Worm (Caenorhabditis elegans) whole organism, L1 larva: ENCODE measurements around the gene acs-6.

Source experiments
- dpl-1 ChIP-seq, 3 experiments: fragments of 150-350 bp in 2 of 3; sonication (generic microtip) in 1 of 3; optimal IDR thresholded peaks; 2 replicates each; lab custom pipeline; 2014 to 2017; ENCODE audit warnings: missing biosample characterization in 3 of 3, missing genetic modification characterization in 3 of 3, missing genetic modification reagents in 3 of 3
- lin-13 ChIP-seq: fragments of 150-350 bp; optimal IDR thresholded peaks from 2 replicates; lab custom pipeline; 2014; ENCODE audit warnings: missing biosample characterization, missing genetic modification reagents, missing genetic modification characterization
- lsy-2 ChIP-seq, 2 experiments: fragments of 150-350 bp; optimal IDR thresholded peaks; 2 replicates each; lab custom pipeline; 2014; ENCODE audit warnings: missing biosample characterization in 2 of 2, missing genetic modification characterization in 2 of 2
- mdl-1 ChIP-seq, 2 experiments: fragments of 150-350 bp; optimal IDR thresholded peaks; 2 replicates each; lab custom pipeline; 2014 to 2017; ENCODE audit warnings: missing biosample characterization in 2 of 2, missing genetic modification characterization in 2 of 2, inconsistent platforms in 1 of 2
- nhr-77 ChIP-seq: fragments of 150-350 bp; optimal IDR thresholded peaks from 2 replicates; lab custom pipeline; 2014; ENCODE audit warnings: missing biosample characterization, missing genetic modification characterization
- nhr-84 ChIP-seq: sonication (generic microtip); optimal IDR thresholded peaks from 2 replicates; lab custom pipeline; 2017; ENCODE audit warnings: missing biosample characterization, missing genetic modification characterization
- pqm-1 ChIP-seq: sonication (generic microtip); optimal IDR thresholded peaks from 3 replicates; lab custom pipeline; 2017; ENCODE audit warnings: missing biosample characterization, missing genetic modification characterization
- tlp-1 ChIP-seq: fragments of 150-350 bp; optimal IDR thresholded peaks from 2 replicates; lab custom pipeline; 2014; ENCODE audit warnings: missing biosample characterization, missing genetic modification characterization

DNA sequence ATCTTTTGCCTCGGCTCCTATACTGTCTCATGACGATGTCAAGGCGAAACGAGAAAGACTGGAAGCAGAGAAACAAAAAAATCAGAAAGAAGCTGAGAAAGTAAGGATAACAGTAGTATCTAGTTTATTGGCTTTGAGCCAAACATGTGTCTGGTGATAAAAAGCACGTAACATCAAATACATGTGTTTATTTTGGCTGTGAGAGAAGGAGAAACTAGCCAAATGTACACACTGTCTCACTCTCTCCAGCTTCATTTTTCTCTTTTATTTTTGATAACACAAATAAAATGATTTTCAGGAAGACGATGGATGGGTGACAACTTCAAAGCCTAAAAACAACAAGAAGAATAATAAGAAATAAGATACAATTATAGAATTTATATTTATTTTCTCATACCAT, 32.3 kb upstream of the acs-6 start:
- TF ChIP-seq pqm-1 (tag; lab: Kevin White, UChicago) (no peak), lin-13 (no peak), nhr-84 (tag; lab: Kevin White, UChicago) (no peak), mdl-1 (tag; optimal IDR thresholded peaks at IDR 0.05; lab: Kevin White, UChicago) (no peak), lsy-2 (tag; optimal IDR thresholded peaks at IDR 0.05; lab: Kevin White, UChicago) (no peak), tlp-1 (tag; lab: Kevin White, UChicago) (no peak), nhr-77 (tag; lab: Kevin White, UChicago) (no peak), dpl-1 (GFP tag; optimal IDR thresholded peaks at IDR 0.05; lab: Kevin White, UChicago) (no peak)
